Fruit fly (Drosophila melanogaster): ENCODE results near the gene nompB.

Gene nompB

dm6 chr2L:21622709-21623684, 33.8 kb upstream of the nompB start:
- peak; percentile 26 for TF ChIP-seq CrebA (GFP tag; optimal IDR thresholded peaks at IDR 0.05; ENCODE audit: borderline replicate concordance)
- no peak for TF ChIP-seq OdsH (GFP tag; optimal IDR thresholded peaks at IDR 0.05)
- TF ChIP-seq Vsx2 (GFP tag; optimal IDR thresholded peaks at IDR 0.05; ENCODE audit: partially characterized antibody) = no peak
- TF ChIP-seq brk (GFP tag; optimal IDR thresholded peaks at IDR 0.05) = peak; percentile 41
- no peak for TF ChIP-seq sv (GFP tag; optimal IDR thresholded peaks at IDR 0.05)
- TF ChIP-seq usp (GFP tag; optimal IDR thresholded peaks at IDR 0.05) = no peak
- no peak for TF ChIP-seq Rel (GFP tag; optimal IDR thresholded peaks at IDR 0.05)
- peak; percentile 19 for TF ChIP-seq Rel (tag; optimal IDR thresholded peaks at IDR 0.05)
- TF ChIP-seq h (GFP tag; optimal IDR thresholded peaks at IDR 0.05) = peak; percentile 58
- no peak for TF ChIP-seq Abd-B (GFP tag; optimal IDR thresholded peaks at IDR 0.05)
- no peak for TF ChIP-seq GATAd (GFP tag; optimal IDR thresholded peaks at IDR 0.05)
- TF ChIP-seq woc (GFP tag; optimal IDR thresholded peaks at IDR 0.05) = no peak
- peak; percentile 5 for TF ChIP-seq br (GFP tag; optimal IDR thresholded peaks at IDR 0.05)
- TF ChIP-seq ey (GFP tag; optimal IDR thresholded peaks at IDR 0.05) = no peak
- TF ChIP-seq jim (GFP tag; optimal IDR thresholded peaks at IDR 0.05) = no peak

dm6 chr2L:21622062-21622589, 32.9 kb upstream of the nompB start:
- TF ChIP-seq ey (GFP tag; optimal IDR thresholded peaks at IDR 0.05) (no peak), Dfd (GFP tag; optimal IDR thresholded peaks at IDR 0.05) (peak; percentile 94), lola (GFP tag; optimal IDR thresholded peaks at IDR 0.05) (peak; percentile 11)

- TF ChIP-seq dmrt93B (GFP tag; optimal IDR thresholded peaks at IDR 0.05) (no peak), ey (GFP tag; optimal IDR thresholded peaks at IDR 0.05) (no peak), sv (GFP tag; optimal IDR thresholded peaks at IDR 0.05) (no peak), HLH106 (tag; optimal IDR thresholded peaks at IDR 0.05) (no peak), Dfd (GFP tag; optimal IDR thresholded peaks at IDR 0.05) (no peak), br (GFP tag; optimal IDR thresholded peaks at IDR 0.05) (no peak), sage (GFP tag; optimal IDR thresholded peaks at IDR 0.05) (no peak), Vsx2 (GFP tag; optimal IDR thresholded peaks at IDR 0.05; ENCODE audit: partially characterized antibody) (no peak)
Observed at dm6 chr2L:21620527-21620926, 31.3 kb upstream of the nompB start.

- TF ChIP-seq Sp1 (GFP tag; optimal IDR thresholded peaks at IDR 0.05) (no peak), Dfd (GFP tag; optimal IDR thresholded peaks at IDR 0.05) (peak; percentile 59)
Observed at dm6 chr2L:21618738-21619431, 29.7 kb upstream of the nompB start.

- TF ChIP-seq tai (GFP tag; optimal IDR thresholded peaks at IDR 0.05) (no peak), pan (optimal IDR thresholded peaks at IDR 0.05) (no peak), Vsx2 (GFP tag; optimal IDR thresholded peaks at IDR 0.05; ENCODE audit: partially characterized antibody) (no peak), OdsH (GFP tag; optimal IDR thresholded peaks at IDR 0.05) (no peak), jim (GFP tag; optimal IDR thresholded peaks at IDR 0.05) (no peak), CG32264 (GFP tag; optimal IDR thresholded peaks at IDR 0.05) (no peak), dsf (GFP tag; optimal IDR thresholded peaks at IDR 0.05; ENCODE audit: borderline replicate concordance) (no peak), Abd-B (GFP tag; optimal IDR thresholded peaks at IDR 0.05) (no peak)
Observed at dm6 chr2L:21617949-21618348, 28.7 kb upstream of the nompB start.

- TF ChIP-seq rgr (GFP tag; optimal IDR thresholded peaks at IDR 0.05) (peak; percentile 4), dmrt93B (GFP tag; optimal IDR thresholded peaks at IDR 0.05) (no peak), N (GFP tag; optimal IDR thresholded peaks at IDR 0.05) (peak; percentile 45), h (GFP tag; optimal IDR thresholded peaks at IDR 0.05) (no peak), HLH106 (tag; optimal IDR thresholded peaks at IDR 0.05) (peak; percentile 38), pan (optimal IDR thresholded peaks at IDR 0.05) (no peak), Jra (GFP tag; optimal IDR thresholded peaks at IDR 0.05) (no peak), Mio (GFP tag; optimal IDR thresholded peaks at IDR 0.05) (no peak), psq (GFP tag; optimal IDR thresholded peaks at IDR 0.05) (no peak), Dif (GFP tag; optimal IDR thresholded peaks at IDR 0.05; ENCODE audit: partially characterized antibody) (no peak), jim (GFP tag; optimal IDR thresholded peaks at IDR 0.05) (no peak), Hr78 (GFP tag; optimal IDR thresholded peaks at IDR 0.05) (peak; percentile 29), usp (GFP tag; optimal IDR thresholded peaks at IDR 0.05) (no peak), br (GFP tag; optimal IDR thresholded peaks at IDR 0.05) (peak; percentile 21), Myc (optimal IDR thresholded peaks at IDR 0.05) (peak; percentile 6)
Observed at dm6 chr2L:21573226-21573791, 15.9 kb downstream of the nompB start, which contains the start of gene Lamp1. Gene Lamp1 (plus strand): TSS chr2L:21573389.

Measured in whole organism, wandering third instar larva.